Worm (Caenorhabditis elegans): ENCODE data around the gene F26G1.3.

DNA sequence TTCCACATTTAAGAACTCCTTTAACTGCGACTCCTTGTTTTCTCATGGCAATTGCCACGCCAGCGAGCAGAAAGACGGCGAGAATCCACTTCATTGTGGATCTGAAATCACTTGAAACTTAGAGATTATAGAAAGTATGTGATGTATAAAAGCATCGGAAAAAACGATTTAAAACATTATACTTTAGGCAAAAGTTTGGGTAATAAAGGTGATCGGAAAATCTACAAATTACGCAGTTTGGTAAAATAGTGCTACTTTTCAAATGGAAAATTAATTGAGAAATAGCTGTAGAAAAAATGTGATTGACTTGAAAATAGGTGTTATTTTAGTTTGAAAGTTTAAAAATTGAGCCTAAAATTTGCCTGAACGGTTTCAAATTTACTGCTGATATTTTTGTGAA lies 30.8 kb upstream of the F26G1.3 start, which contains the start of gene ttr-41:
- TF ChIP-seq ets-7 (tag; optimal IDR thresholded peaks at IDR 0.05) (no peak), hmg-4 (GFP tag; optimal IDR thresholded peaks at IDR 0.05) (no peak), ama-1 (optimal IDR thresholded peaks at IDR 0.05) (no peak), ceh-36 (tag; optimal IDR thresholded peaks at IDR 0.05) (no peak), flt-1 (GFP tag; IDR thresholded peaks at IDR 0.05) (no peak), B0310.2 (tag; optimal IDR thresholded peaks at IDR 0.05) (no peak), ceh-13 (GFP tag; optimal IDR thresholded peaks at IDR 0.05) (no peak), pes-1 (GFP tag; IDR thresholded peaks at IDR 0.05) (no peak), hnd-1 (tag; optimal IDR thresholded peaks at IDR 0.05) (no peak), tbx-11 (GFP tag; IDR thresholded peaks at IDR 0.05) (no peak)
